Worm (Caenorhabditis elegans): ENCODE results near the gene C17C3.15.

- TF ChIP-seq unc-39 (tag; optimal IDR thresholded peaks at IDR 0.05): no peak
- no peak for TF ChIP-seq nhr-237 (tag; optimal IDR thresholded peaks at IDR 0.05)
- TF ChIP-seq pha-4 (tag; optimal IDR thresholded peaks at IDR 0.05): no peak
- no peak for TF ChIP-seq nhr-12 (tag; optimal IDR thresholded peaks at IDR 0.05)
- TF ChIP-seq snpc-4 (tag; optimal IDR thresholded peaks at IDR 0.05): no peak
- no peak for TF ChIP-seq ztf-11 (tag; optimal IDR thresholded peaks at IDR 0.05)
- no peak for TF ChIP-seq tbx-8 (GFP tag; optimal IDR thresholded peaks at IDR 0.05)
- no peak for TF ChIP-seq ces-1 (GFP tag; optimal IDR thresholded peaks at IDR 0.05)
- no peak for TF ChIP-seq ham-2 (GFP tag; optimal IDR thresholded peaks at IDR 0.05)
- no peak for TF ChIP-seq cnd-1 (tag; optimal IDR thresholded peaks at IDR 0.05)
- no peak for TF ChIP-seq M03D4.4 (tag; optimal IDR thresholded peaks at IDR 0.05)
- no peak for TF ChIP-seq blmp-1 (tag; optimal IDR thresholded peaks at IDR 0.05)
- TF ChIP-seq elt-1 (tag; optimal IDR thresholded peaks at IDR 0.05; ENCODE audit: borderline replicate concordance, insufficient read depth): no peak
- TF ChIP-seq mep-1 (tag; optimal IDR thresholded peaks at IDR 0.05): no peak
Measured at ce11 chrII:5544145-5544515, 26.3 kb upstream of the C17C3.15 start.
